Worm (Caenorhabditis elegans): ENCODE results near the gene sre-11.

Gene sre-11

ce11 chrV:7637801-7638200 is 46.0 kb downstream of the sre-11 start, which contains the start of gene clec-45:
TSS of gene clec-45 (plus strand) at chrV:7638101.
- TF ChIP-seq R02D3.7 (tag; optimal IDR thresholded peaks at IDR 0.05) (no peak), unc-62 (GFP tag; optimal IDR thresholded peaks at IDR 0.05) (no peak), elt-2 (tag; optimal IDR thresholded peaks at IDR 0.05) (no peak), mml-1 (tag; optimal IDR thresholded peaks at IDR 0.05) (no peak), hmg-11 (tag; optimal IDR thresholded peaks at IDR 0.05) (no peak), ama-1 (optimal IDR thresholded peaks at IDR 0.05) (no peak), aly-2 (tag; optimal IDR thresholded peaks at IDR 0.05) (no peak), ceh-82 (tag; optimal IDR thresholded peaks at IDR 0.05) (no peak), nhr-43 (tag; optimal IDR thresholded peaks at IDR 0.05; ENCODE audit: poor library complexity, severe bottlenecking) (no peak), pqm-1 (tag; optimal IDR thresholded peaks at IDR 0.05) (no peak), sea-2 (GFP tag; optimal IDR thresholded peaks at IDR 0.05) (no peak), nhr-77 (tag; optimal IDR thresholded peaks at IDR 0.05) (no peak), snpc-4 (tag; optimal IDR thresholded peaks at IDR 0.05) (no peak), ceh-28 (tag; optimal IDR thresholded peaks at IDR 0.05) (no peak), fkh-10 (GFP tag; optimal IDR thresholded peaks at IDR 0.05) (no peak), nhr-237 (tag; optimal IDR thresholded peaks at IDR 0.05) (no peak), mdl-1 (tag; optimal IDR thresholded peaks at IDR 0.05) (no peak), elt-1 (tag; optimal IDR thresholded peaks at IDR 0.05) (no peak), lsy-12 (tag; optimal IDR thresholded peaks at IDR 0.05) (no peak), egl-27 (tag; optimal IDR thresholded peaks at IDR 0.05) (no peak)

- TF ChIP-seq nhr-77 (tag; optimal IDR thresholded peaks at IDR 0.05) (no peak), ceh-28 (tag; optimal IDR thresholded peaks at IDR 0.05) (no peak), pha-4 (tag; optimal IDR thresholded peaks at IDR 0.05) (no peak), nhr-67 (tag; optimal IDR thresholded peaks at IDR 0.05) (no peak), zag-1 (tag; optimal IDR thresholded peaks at IDR 0.05) (no peak), tbx-2 (tag; optimal IDR thresholded peaks at IDR 0.05) (no peak)
These were observed 48.3 kb downstream of the sre-11 start, which contains the start of gene srd-29 for ce11 chrV:7635469-7635868. TSS of gene srd-29 (plus strand) at chrV:7635769.

- no peak for TF ChIP-seq tbx-2 (tag; optimal IDR thresholded peaks at IDR 0.05)
- TF ChIP-seq nfya-1 (tag; optimal IDR thresholded peaks at IDR 0.05; ENCODE audit: insufficient read depth): no peak
- TF ChIP-seq zag-1 (tag; optimal IDR thresholded peaks at IDR 0.05): no peak
- no peak for TF ChIP-seq nhr-12 (tag; optimal IDR thresholded peaks at IDR 0.05)
- no peak for TF ChIP-seq ceh-28 (tag; optimal IDR thresholded peaks at IDR 0.05)
- no peak for TF ChIP-seq ceh-82 (tag; optimal IDR thresholded peaks at IDR 0.05)
- TF ChIP-seq ZK546.5 (tag; optimal IDR thresholded peaks at IDR 0.05): no peak
- no peak for TF ChIP-seq nhr-76 (tag; optimal IDR thresholded peaks at IDR 0.05)
- no peak for TF ChIP-seq mml-1 (tag; optimal IDR thresholded peaks at IDR 0.05)
- no peak for TF ChIP-seq fkh-2 (tag; optimal IDR thresholded peaks at IDR 0.05)
- TF ChIP-seq lin-15B (tag; optimal IDR thresholded peaks at IDR 0.05): no peak
- TF ChIP-seq nhr-11 (tag; optimal IDR thresholded peaks at IDR 0.05): no peak
- TF ChIP-seq nhr-23 (tag; optimal IDR thresholded peaks at IDR 0.05): no peak
- no peak for TF ChIP-seq pqm-1 (tag; optimal IDR thresholded peaks at IDR 0.05)
- no peak for TF ChIP-seq ama-1 (optimal IDR thresholded peaks at IDR 0.05)
These were observed 49.1 kb downstream of the sre-11 start, which contains the start of gene srd-31 for ce11 chrV:7634657-7635056. TSS of gene srd-31 (minus strand) at chrV:7634757.

All from whole organism, L3 larva.